Fruit fly (Drosophila melanogaster) whole organism, wandering third instar larva: ENCODE measurements around the gene Sfp23F.
A peak's percentile ranks its signal among the peaks of the same experiment; 100 is the strongest.

Experiments used
- CG32264 ChIP-seq: fragments of 200-800 bp; sonication (Bioruptor generic); optimal IDR thresholded peaks from 2 replicates; lab custom pipeline; 2016; ENCODE audit warnings: missing biosample characterization, missing genetic modification characterization
- CG9705 ChIP-seq: fragments of 200-800 bp; sonication (Bioruptor generic); optimal IDR thresholded peaks from 2 replicates; lab custom pipeline; 2018; ENCODE audit warnings: missing biosample characterization, mild to moderate bottlenecking, missing genetic modification characterization
- CrebA ChIP-seq: fragments of 200-800 bp; sonication (Bioruptor generic); optimal IDR thresholded peaks from 2 replicates; lab custom pipeline; 2016; ENCODE audit warnings: missing biosample characterization, mild to moderate bottlenecking, missing genetic modification characterization, borderline replicate concordance
- Dif ChIP-seq: fragments of 200-275, 200-300 bp; sonication (Bioruptor generic); optimal IDR thresholded peaks from 2 replicates; lab custom pipeline; 2018; ENCODE audit warnings: missing biosample characterization, missing genetic modification characterization; ENCODE audit not compliant: partially characterized antibody
- GATAd ChIP-seq: sonication (Bioruptor generic); optimal IDR thresholded peaks from 2 replicates; lab custom pipeline; 2016; ENCODE audit warnings: missing biosample characterization, missing genetic modification characterization
- HLH106 ChIP-seq: fragments of 200-800 bp; optimal IDR thresholded peaks from 3 replicates; lab custom pipeline; 2019; ENCODE audit warnings: missing biosample characterization, mild to moderate bottlenecking, missing genetic modification characterization, moderate library complexity
- Hnf4 ChIP-seq: fragments of 200-800 bp; sonication (Bioruptor generic); optimal IDR thresholded peaks from 2 replicates; lab custom pipeline; 2016; ENCODE audit warnings: missing biosample characterization, mild to moderate bottlenecking, missing genetic modification characterization
- Hr78 ChIP-seq: fragments of >200 bp; optimal IDR thresholded peaks from 2 replicates; lab custom pipeline; 2017; ENCODE audit warnings: missing biosample characterization, missing genetic modification characterization
- Hr83 ChIP-seq: fragments of 200-300 bp; sonication (Bioruptor generic); optimal IDR thresholded peaks from 2 replicates; lab custom pipeline; 2016; ENCODE audit warnings: missing biosample characterization, mild to moderate bottlenecking, missing genetic modification characterization, moderate library complexity; ENCODE audit not compliant: poor library complexity, severe bottlenecking
- Jra ChIP-seq: sonication (Bioruptor generic); optimal IDR thresholded peaks from 2 replicates; lab custom pipeline; 2016; ENCODE audit warnings: missing biosample characterization, missing genetic modification characterization
- Mio ChIP-seq: sonication (Bioruptor generic); optimal IDR thresholded peaks from 2 replicates; lab custom pipeline; 2016; ENCODE audit warnings: missing biosample characterization, missing genetic modification characterization
- Myc ChIP-seq: fragments of >200 bp; optimal IDR thresholded peaks from 2 replicates; lab custom pipeline; 2017
- OdsH ChIP-seq: fragments of 200-800 bp; sonication (Bioruptor generic); optimal IDR thresholded peaks from 2 replicates; lab custom pipeline; 2016; ENCODE audit warnings: missing biosample characterization, mild to moderate bottlenecking, missing genetic modification characterization
- Rel ChIP-seq, 2 experiments: fragments of 200-800 bp; sonication (Bioruptor generic) in 1 of 2; optimal IDR thresholded peaks; 2 replicates in 1 of 2; 3 replicates in 1 of 2; lab custom pipeline; 2016 to 2019; ENCODE audit warnings: mild to moderate bottlenecking in 2 of 2, missing biosample characterization in 2 of 2, missing genetic modification characterization in 2 of 2, moderate library complexity in 1 of 2
- Sp1 ChIP-seq: fragments of 200-800 bp; sonication (Bioruptor generic); optimal IDR thresholded peaks from 3 replicates; lab custom pipeline; 2019; ENCODE audit warnings: missing biosample characterization, mild to moderate bottlenecking, missing genetic modification characterization, moderate library complexity
- Vsx2 ChIP-seq: fragments of 200-300, 225-300 bp; sonication (Bioruptor generic); optimal IDR thresholded peaks from 2 replicates; lab custom pipeline; 2018; ENCODE audit warnings: missing biosample characterization, missing genetic modification characterization; ENCODE audit not compliant: partially characterized antibody
- br ChIP-seq: fragments of 200-800 bp; sonication (Bioruptor generic); optimal IDR thresholded peaks from 2 replicates; lab custom pipeline; 2016; ENCODE audit warnings: missing biosample characterization, missing genetic modification characterization
- brk ChIP-seq: fragments of 200-800 bp; sonication (Bioruptor generic); optimal IDR thresholded peaks from 2 replicates; lab custom pipeline; 2016; ENCODE audit warnings: missing biosample characterization, mild to moderate bottlenecking, missing genetic modification characterization
- dl ChIP-seq, 2 experiments: fragments of 175-275, 200-275 bp in 1 of 2; fragments of 200-275 bp in 1 of 2; sonication (Bioruptor generic); optimal IDR thresholded peaks; lab custom pipeline; 2018; ENCODE audit warnings: mild to moderate bottlenecking in 2 of 2, missing biosample characterization in 2 of 2, missing genetic modification characterization in 2 of 2, moderate library complexity in 2 of 2; ENCODE audit not compliant: partially characterized antibody in 2 of 2, insufficient read depth in 1 of 2
- dmrt93B ChIP-seq: fragments of 200-800 bp; sonication (Bioruptor generic); optimal IDR thresholded peaks from 2 replicates; lab custom pipeline; 2018; ENCODE audit warnings: missing biosample characterization, mild to moderate bottlenecking, missing genetic modification characterization
- foxo ChIP-seq, 2 experiments: fragments of 200-800 bp; sonication (Bioruptor generic); optimal IDR thresholded peaks; 2 replicates in 1 of 2; 3 replicates in 1 of 2; lab custom pipeline; 2016 to 2017; ENCODE audit warnings: missing biosample characterization in 2 of 2, missing genetic modification characterization in 2 of 2
- h ChIP-seq: fragments of 200-800 bp; sonication (Bioruptor generic); optimal IDR thresholded peaks from 3 replicates; lab custom pipeline; 2016; ENCODE audit warnings: missing biosample characterization, mild to moderate bottlenecking, missing genetic modification characterization
- jim ChIP-seq: fragments of 175-275, 200-325 bp; sonication (Bioruptor generic); optimal IDR thresholded peaks from 2 replicates; lab custom pipeline; 2016; ENCODE audit warnings: missing biosample characterization, mild to moderate bottlenecking, missing genetic modification characterization
- lola ChIP-seq: fragments of >200 bp; optimal IDR thresholded peaks from 2 replicates; lab custom pipeline; 2017; ENCODE audit warnings: missing biosample characterization, missing genetic modification characterization
- pan ChIP-seq: fragments of >200 bp; optimal IDR thresholded peaks from 2 replicates; lab custom pipeline; 2017
- psq ChIP-seq: fragments of 200-800 bp; sonication (Bioruptor generic); optimal IDR thresholded peaks from 3 replicates; lab custom pipeline; 2017; ENCODE audit warnings: missing biosample characterization, mild to moderate bottlenecking, missing genetic modification characterization, moderate library complexity
- rgr ChIP-seq: fragments of 200-800 bp; sonication (Bioruptor generic); optimal IDR thresholded peaks from 3 replicates; lab custom pipeline; 2016; ENCODE audit warnings: missing biosample characterization, mild to moderate bottlenecking, missing genetic modification characterization
- sage ChIP-seq: fragments of 200-800 bp; sonication (Bioruptor generic); optimal IDR thresholded peaks from 2 replicates; lab custom pipeline; 2016; ENCODE audit warnings: missing biosample characterization, mild to moderate bottlenecking, missing genetic modification characterization
- tai ChIP-seq: sonication (Bioruptor generic); optimal IDR thresholded peaks from 2 replicates; lab custom pipeline; 2016; ENCODE audit warnings: missing biosample characterization, missing genetic modification characterization
- usp ChIP-seq: fragments of >200 bp; optimal IDR thresholded peaks from 2 replicates; lab custom pipeline; 2017; ENCODE audit warnings: missing biosample characterization, missing genetic modification characterization
- woc ChIP-seq: sonication (Bioruptor generic); optimal IDR thresholded peaks from 2 replicates; lab custom pipeline; 2016; ENCODE audit warnings: missing biosample characterization, mild to moderate bottlenecking, missing genetic modification characterization

Gene Sfp23F

DNA sequence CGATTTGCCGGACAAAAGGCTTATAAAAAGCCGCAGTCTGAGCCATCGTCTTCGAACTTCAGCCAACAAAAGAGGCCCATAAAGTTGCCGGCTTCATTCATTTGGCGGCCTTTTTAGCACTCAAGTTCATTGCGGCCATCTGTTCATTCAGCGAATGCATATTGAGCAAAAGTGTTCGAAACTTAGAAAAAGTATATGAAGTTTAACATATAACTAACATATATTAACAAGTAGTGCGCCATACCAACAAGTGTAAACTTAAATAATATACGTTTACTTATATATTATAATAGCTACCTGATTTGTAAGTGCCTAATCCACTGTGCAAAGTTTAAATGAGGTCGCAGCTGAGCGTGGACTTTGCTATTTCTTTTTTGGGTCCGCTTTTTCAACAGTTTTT, 48.8 kb upstream of the Sfp23F start:
- TF ChIP-seq HLH106 (tag; lab: Kevin White, UChicago) (no peak), Hr78 (no peak), lola (GFP tag; lab: Kevin White, UChicago) (no peak), dmrt93B (GFP tag; lab: Kevin White, UChicago) (no peak), jim (GFP tag; lab: Kevin White, UChicago) (no peak), psq (GFP tag; lab: Kevin White, UChicago) (no peak), Hnf4 (GFP tag; lab: Kevin White, UChicago) (no peak), dl (GFP tag; optimal IDR thresholded peaks at IDR 0.05; lab: Kevin White, UChicago; ENCODE audit: insufficient read depth in 1 of 2, partially characterized antibody in 2 of 2) (no peak), CG9705 (GFP tag; lab: Kevin White, UChicago) (no peak), Mio (no peak), Dif (GFP tag; lab: Kevin White, UChicago) (no peak), Hr83 (GFP tag; lab: Kevin White, UChicago) (no peak), usp (GFP tag; lab: Kevin White, UChicago) (no peak), Vsx2 (GFP tag; lab: Kevin White, UChicago) (no peak), h (GFP tag; lab: Kevin White, UChicago) (no peak)

DNA sequence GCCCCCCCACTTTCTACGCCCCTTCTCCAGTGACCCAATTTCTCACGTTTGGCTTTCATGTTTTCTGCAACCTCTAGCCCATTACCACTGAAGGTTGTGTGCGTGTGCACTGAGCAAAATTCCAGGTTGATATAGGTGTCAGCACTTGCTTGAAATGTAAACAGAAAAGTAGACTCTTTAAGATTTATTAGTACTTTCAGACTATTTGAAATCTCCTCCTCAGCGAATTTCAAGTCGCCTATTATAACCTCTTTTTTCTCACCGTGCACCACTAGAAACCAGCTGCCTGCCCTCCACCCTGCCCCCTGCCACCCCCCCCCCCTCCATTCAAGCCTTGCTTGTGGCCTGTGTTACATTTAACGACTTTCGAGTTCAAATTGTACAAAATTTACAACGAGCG, 47.5 kb upstream of the Sfp23F start:
- TF ChIP-seq dmrt93B (GFP tag; lab: Kevin White, UChicago) = no peak
- no peak for TF ChIP-seq CG32264 (GFP tag; lab: Kevin White, UChicago)
- no peak for TF ChIP-seq dl (GFP tag; optimal IDR thresholded peaks at IDR 0.05; lab: Kevin White, UChicago; ENCODE audit: insufficient read depth in 1 of 2, partially characterized antibody in 2 of 2)
- no peak for TF ChIP-seq jim (GFP tag; lab: Kevin White, UChicago)
- no peak for TF ChIP-seq br (GFP tag; lab: Kevin White, UChicago)
- TF ChIP-seq rgr = no peak
- TF ChIP-seq, all 38 proteins: peak for 0

dm6 chr2L:3428419-3429097, 41.0 kb upstream of the Sfp23F start:
- no peak for TF ChIP-seq sage (GFP tag; lab: Kevin White, UChicago)
- TF ChIP-seq Myc = no peak
- TF ChIP-seq CrebA (GFP tag; lab: Kevin White, UChicago) = no peak
- no peak for TF ChIP-seq lola (GFP tag; lab: Kevin White, UChicago)
- TF ChIP-seq OdsH (GFP tag; lab: Kevin White, UChicago) = no peak
- no peak for TF ChIP-seq Rel (GFP tag; optimal IDR thresholded peaks at IDR 0.05; lab: Kevin White, UChicago)
- TF ChIP-seq Rel (tag; optimal IDR thresholded peaks at IDR 0.05; lab: Kevin White, UChicago) = no peak
- TF ChIP-seq woc (GFP tag; lab: Kevin White, UChicago) = no peak
- no peak for TF ChIP-seq CG32264 (GFP tag; lab: Kevin White, UChicago)
- no peak for TF ChIP-seq h (GFP tag; lab: Kevin White, UChicago)
- TF ChIP-seq Hr83 (GFP tag; lab: Kevin White, UChicago) = no peak
- no peak for TF ChIP-seq Hnf4 (GFP tag; lab: Kevin White, UChicago)
- TF ChIP-seq brk (GFP tag; lab: Kevin White, UChicago) = no peak
- TF ChIP-seq Jra (GFP tag; lab: Kevin White, UChicago) = no peak
- TF ChIP-seq Dif (GFP tag; lab: Kevin White, UChicago) = no peak
- no peak for TF ChIP-seq br (GFP tag; lab: Kevin White, UChicago)
- TF ChIP-seq foxo (GFP tag; optimal IDR thresholded peaks at IDR 0.05; lab: Kevin White, UChicago) = no peak
- TF ChIP-seq Vsx2 (GFP tag; lab: Kevin White, UChicago) = no peak
- TF ChIP-seq psq (GFP tag; lab: Kevin White, UChicago) = no peak
- no peak for TF ChIP-seq dl (GFP tag; optimal IDR thresholded peaks at IDR 0.05; lab: Kevin White, UChicago; ENCODE audit: insufficient read depth in 1 of 2, partially characterized antibody in 2 of 2)
- no peak for TF ChIP-seq dmrt93B (GFP tag; lab: Kevin White, UChicago)

- no peak for TF ChIP-seq Rel (GFP tag; optimal IDR thresholded peaks at IDR 0.05; lab: Kevin White, UChicago)
- no peak for TF ChIP-seq Rel (tag; optimal IDR thresholded peaks at IDR 0.05; lab: Kevin White, UChicago)
- no peak for TF ChIP-seq pan
- peak; percentile 8 for TF ChIP-seq psq (GFP tag; lab: Kevin White, UChicago)
- peak; percentile 33 for TF ChIP-seq Vsx2 (GFP tag; lab: Kevin White, UChicago)
- TF ChIP-seq GATAd (GFP tag; lab: Kevin White, UChicago) = no peak
- no peak for TF ChIP-seq lola (GFP tag; lab: Kevin White, UChicago)
- TF ChIP-seq tai (GFP tag; lab: Kevin White, UChicago) = no peak
- no peak for TF ChIP-seq CG9705 (GFP tag; lab: Kevin White, UChicago)
- no peak for TF ChIP-seq Hr83 (GFP tag; lab: Kevin White, UChicago)
- TF ChIP-seq Sp1 (GFP tag; lab: Kevin White, UChicago) = no peak
- TF ChIP-seq h (GFP tag; lab: Kevin White, UChicago) = no peak
Measured at dm6 chr2L:3426669-3427232, 39.2 kb upstream of the Sfp23F start, which contains the start of gene Pgant2. TSS of gene Pgant2 (minus strand) at chr2L:3426719.
